Worm (Caenorhabditis elegans): ENCODE measurements around the gene syp-1.

The syp-1 gene

ce11 chrV:16429940-16430339, 25.9 kb downstream of the syp-1 start, which contains the start of gene str-73:
Gene str-73 (plus strand): TSS chrV:16430240.
- TF ChIP-seq lin-14 (GFP tag; optimal IDR thresholded peaks at IDR 0.05), result no peak
- no peak for TF ChIP-seq tbx-2 (tag; optimal IDR thresholded peaks at IDR 0.05)
- TF ChIP-seq unc-30 (tag; optimal IDR thresholded peaks at IDR 0.05), result no peak
- no peak for TF ChIP-seq swsn-7 (tag; optimal IDR thresholded peaks at IDR 0.05)
- no peak for TF ChIP-seq ets-5 (GFP tag; IDR thresholded peaks at IDR 0.05)
- TF ChIP-seq C16A3.4 (tag; optimal IDR thresholded peaks at IDR 0.05), result no peak
- TF ChIP-seq nhr-11 (tag; optimal IDR thresholded peaks at IDR 0.05), result no peak
- no peak for TF ChIP-seq nhr-19 (GFP tag; conservative IDR thresholded peaks at IDR 0.05)
- no peak for TF ChIP-seq ztf-4 (tag; optimal IDR thresholded peaks at IDR 0.05)
- no peak for TF ChIP-seq ces-1 (GFP tag; optimal IDR thresholded peaks at IDR 0.05)
- no peak for TF ChIP-seq ztf-11 (tag; optimal IDR thresholded peaks at IDR 0.05)
- no peak for TF ChIP-seq mep-1 (tag; optimal IDR thresholded peaks at IDR 0.05)
- TF ChIP-seq nhr-237 (tag; optimal IDR thresholded peaks at IDR 0.05), result no peak
- no peak for TF ChIP-seq snu-23 (GFP tag; optimal IDR thresholded peaks at IDR 0.05)
- no peak for TF ChIP-seq lin-39 (tag; optimal IDR thresholded peaks at IDR 0.05)

- no peak for TF ChIP-seq unc-62 (GFP tag; optimal IDR thresholded peaks at IDR 0.05)
- TF ChIP-seq C34B4.2 (tag; optimal IDR thresholded peaks at IDR 0.05), result no peak
- no peak for TF ChIP-seq rnt-1 (tag; optimal IDR thresholded peaks at IDR 0.05)
- no peak for TF ChIP-seq ztf-11 (tag; optimal IDR thresholded peaks at IDR 0.05)
- no peak for TF ChIP-seq lsy-2 (tag; optimal IDR thresholded peaks at IDR 0.05)
- TF ChIP-seq isw-1 (GFP tag; IDR thresholded peaks at IDR 0.05), result no peak
Observed at ce11 chrV:16433471-16433870, 29.4 kb downstream of the syp-1 start, which contains the start of gene clec-234. Gene clec-234 (minus strand): TSS chrV:16433571.

DNA sequence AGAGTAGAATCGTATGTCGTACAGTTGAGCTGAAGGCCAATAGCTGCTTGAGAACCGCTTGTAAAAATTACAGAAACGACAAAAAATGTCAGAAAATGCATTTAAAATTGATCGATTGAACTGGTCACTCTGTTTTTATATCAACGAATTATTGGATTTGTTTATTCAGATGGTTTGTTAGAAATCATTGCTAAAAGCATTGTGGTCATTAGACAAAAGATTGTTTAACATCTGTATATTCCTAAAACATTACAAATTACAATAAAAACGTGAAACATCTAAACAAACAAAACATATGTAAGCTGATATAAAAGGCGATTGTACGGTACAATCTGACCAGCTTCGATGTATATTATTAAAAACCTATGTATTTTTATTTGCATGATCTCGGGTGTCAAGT, 31.4 kb downstream of the syp-1 start, which contains the start of the genes F26D2.13 and F26D2.14:
TSS of gene F26D2.13 (minus strand) at position 101 of the 400 bp plus-strand sequence.
TSS of gene F26D2.14 (plus strand) at position 346 of the 400 bp plus-strand sequence.
- TF ChIP-seq mef-2 (tag; optimal IDR thresholded peaks at IDR 0.05) (no peak), nhr-28 (tag; optimal IDR thresholded peaks at IDR 0.05) (no peak), mep-1 (tag; optimal IDR thresholded peaks at IDR 0.05) (no peak), alr-1 (tag; optimal IDR thresholded peaks at IDR 0.05; ENCODE audit: borderline replicate concordance) (no peak), ceh-63 (GFP tag; optimal IDR thresholded peaks at IDR 0.05) (no peak), Y116A8C.19 (tag; optimal IDR thresholded peaks at IDR 0.05; ENCODE audit: borderline replicate concordance) (no peak), fos-1 (tag; optimal IDR thresholded peaks at IDR 0.05) (no peak), lin-15B (tag; optimal IDR thresholded peaks at IDR 0.05) (no peak), nhr-76 (tag; optimal IDR thresholded peaks at IDR 0.05) (no peak), C04F5.9 (tag; optimal IDR thresholded peaks at IDR 0.05) (no peak), nhr-47 (tag; optimal IDR thresholded peaks at IDR 0.05) (no peak), sox-4 (tag; optimal IDR thresholded peaks at IDR 0.05) (no peak), lin-14 (GFP tag; optimal IDR thresholded peaks at IDR 0.05) (no peak), unc-62 (GFP tag; optimal IDR thresholded peaks at IDR 0.05) (no peak), zip-4 (GFP tag; optimal IDR thresholded peaks at IDR 0.05) (no peak), zag-1 (tag; optimal IDR thresholded peaks at IDR 0.05) (no peak), unc-130 (tag; optimal IDR thresholded peaks at IDR 0.05) (no peak), vab-15 (tag; optimal IDR thresholded peaks at IDR 0.05) (no peak), snpc-4 (tag; optimal IDR thresholded peaks at IDR 0.05) (no peak), xbp-1 (tag; optimal IDR thresholded peaks at IDR 0.05) (no peak)

- TF ChIP-seq sox-4 (tag; optimal IDR thresholded peaks at IDR 0.05) (no peak), ztf-11 (tag; optimal IDR thresholded peaks at IDR 0.05) (no peak), unc-98 (GFP tag; IDR thresholded peaks at IDR 0.05) (no peak), ceh-90 (tag; optimal IDR thresholded peaks at IDR 0.05) (no peak), tbx-2 (tag; optimal IDR thresholded peaks at IDR 0.05) (no peak), ceh-82 (tag; optimal IDR thresholded peaks at IDR 0.05) (no peak), hlh-4 (tag; optimal IDR thresholded peaks at IDR 0.05) (no peak), ces-1 (GFP tag; optimal IDR thresholded peaks at IDR 0.05) (no peak), ceh-8 (GFP tag; optimal IDR thresholded peaks at IDR 0.05) (no peak)
Observed at ce11 chrV:16437546-16437945, 33.5 kb downstream of the syp-1 start, which contains the start of gene F26D2.15. Gene F26D2.15 (plus strand): TSS chrV:16437846.

Data from whole organism, L1 larva.